Worm (Caenorhabditis elegans) whole organism, mixed stage, embryonic: ENCODE measurements around the gene F26A10.2.

Experiments
- M03D4.4 ChIP-seq: sonication (generic microtip); optimal IDR thresholded peaks from 2 replicates; lab custom pipeline; 2017; ENCODE audit warnings: mild to moderate bottlenecking, missing genetic modification characterization, missing compliant biosample characterization
- bed-3 ChIP-seq: fragments of 200-800 bp; sonication (Bioruptor generic); optimal IDR thresholded peaks from 3 replicates; lab custom pipeline; 2018; ENCODE audit warnings: mild to moderate bottlenecking, missing genetic modification characterization, moderate library complexity, missing compliant biosample characterization
- ceh-39 ChIP-seq: fragments of 150-350 bp; optimal IDR thresholded peaks from 2 replicates; lab custom pipeline; 2014; ENCODE audit warnings: missing biosample characterization, missing genetic modification characterization
- ceh-43 ChIP-seq: fragments of 200-800 bp; sonication (Bioruptor generic); optimal IDR thresholded peaks from 2 replicates; lab custom pipeline; 2018; ENCODE audit warnings: mild to moderate bottlenecking, missing genetic modification characterization, moderate library complexity, missing compliant biosample characterization
- ceh-83 ChIP-seq: fragments of 200-800 bp; sonication (Bioruptor generic); optimal IDR thresholded peaks from 2 replicates; lab custom pipeline; 2018; ENCODE audit warnings: mild to moderate bottlenecking, missing genetic modification characterization, missing compliant biosample characterization
- ces-1 ChIP-seq: fragments of 150-350 bp; optimal IDR thresholded peaks from 2 replicates; lab custom pipeline; 2014; ENCODE audit warnings: missing biosample characterization, missing genetic modification reagents, missing genetic modification characterization
- cnd-1 ChIP-seq: fragments of 200-800 bp; sonication (Bioruptor generic); optimal IDR thresholded peaks from 2 replicates; lab custom pipeline; 2018; ENCODE audit warnings: mild to moderate bottlenecking, missing genetic modification characterization, missing compliant biosample characterization
- elt-1 ChIP-seq: sonication (generic microtip); optimal IDR thresholded peaks from 2 replicates; lab custom pipeline; 2017; ENCODE audit warnings: missing genetic modification characterization, mild to moderate bottlenecking, missing compliant biosample characterization, antibody characterized with exemption, moderate library complexity, borderline replicate concordance; ENCODE audit not compliant: insufficient read depth
- elt-3 ChIP-seq: fragments of 150-350 bp; optimal IDR thresholded peaks from 2 replicates; lab custom pipeline; 2014; ENCODE audit warnings: missing biosample characterization, missing genetic modification characterization
- flh-1 ChIP-seq: fragments of 200-800 bp; sonication (Bioruptor generic); optimal IDR thresholded peaks from 2 replicates; lab custom pipeline; 2018; ENCODE audit warnings: mild to moderate bottlenecking, missing genetic modification characterization, moderate library complexity, missing compliant biosample characterization
- ham-2 ChIP-seq: fragments of 200-800 bp; sonication (Bioruptor generic); optimal IDR thresholded peaks from 2 replicates; lab custom pipeline; 2018; ENCODE audit warnings: mild to moderate bottlenecking, missing genetic modification characterization, missing compliant biosample characterization
- hlh-1 ChIP-seq: fragments of 150-350 bp; optimal IDR thresholded peaks from 2 replicates; lab custom pipeline; 2014; ENCODE audit warnings: missing biosample characterization, missing genetic modification reagents, missing genetic modification characterization
- lin-13 ChIP-seq: fragments of 150-350 bp; optimal IDR thresholded peaks from 2 replicates; lab custom pipeline; 2014; ENCODE audit warnings: missing biosample characterization, missing genetic modification characterization
- lin-32 ChIP-seq: fragments of 200-800 bp; sonication (Bioruptor generic); optimal IDR thresholded peaks from 2 replicates; lab custom pipeline; 2018; ENCODE audit warnings: mild to moderate bottlenecking, missing genetic modification characterization, missing compliant biosample characterization
- lsy-2 ChIP-seq: fragments of 150-350 bp; optimal IDR thresholded peaks from 2 replicates; lab custom pipeline; 2014; ENCODE audit warnings: missing biosample characterization, missing genetic modification characterization
- mab-5 ChIP-seq: fragments of 150-350 bp; optimal IDR thresholded peaks from 2 replicates; lab custom pipeline; 2014; ENCODE audit warnings: missing biosample characterization, missing genetic modification characterization
- mep-1 ChIP-seq: fragments of 150-350 bp; optimal IDR thresholded peaks from 2 replicates; lab custom pipeline; 2017; ENCODE audit warnings: missing biosample characterization, missing genetic modification reagents, missing genetic modification characterization, inconsistent platforms
- mls-2 ChIP-seq: sonication (generic microtip); optimal IDR thresholded peaks from 2 replicates; lab custom pipeline; 2016; ENCODE audit warnings: mild to moderate bottlenecking, missing genetic modification characterization, moderate library complexity, missing compliant biosample characterization
- nhr-12 ChIP-seq: fragments of 150-350 bp; optimal IDR thresholded peaks from 2 replicates; lab custom pipeline; 2014; ENCODE audit warnings: missing biosample characterization, missing genetic modification characterization
- nhr-2 ChIP-seq: fragments of 150-350 bp; optimal IDR thresholded peaks from 2 replicates; lab custom pipeline; 2014; ENCODE audit warnings: missing biosample characterization, missing genetic modification characterization
- nhr-237 ChIP-seq: fragments of 150-350 bp; optimal IDR thresholded peaks from 2 replicates; lab custom pipeline; 2014; ENCODE audit warnings: missing biosample characterization, missing genetic modification characterization
- nhr-28 ChIP-seq: fragments of 150-350 bp; optimal IDR thresholded peaks from 2 replicates; lab custom pipeline; 2014; ENCODE audit warnings: missing biosample characterization, missing genetic modification characterization
- pha-4 ChIP-seq: fragments of 150-350 bp; optimal IDR thresholded peaks from 2 replicates; lab custom pipeline; 2018; ENCODE audit warnings: missing biosample characterization, missing genetic modification reagents, missing genetic modification characterization
- sem-2 ChIP-seq: fragments of 200-800 bp; sonication (Bioruptor generic); optimal IDR thresholded peaks from 2 replicates; lab custom pipeline; 2018; ENCODE audit warnings: mild to moderate bottlenecking, missing genetic modification characterization, missing compliant biosample characterization
- snpc-4 ChIP-seq: fragments of 150-350 bp; optimal IDR thresholded peaks from 2 replicates; lab custom pipeline; 2014; ENCODE audit warnings: missing biosample characterization, missing genetic modification characterization
- tbx-8 ChIP-seq: fragments of 200-800 bp; sonication (Bioruptor generic); optimal IDR thresholded peaks from 2 replicates; lab custom pipeline; 2018; ENCODE audit warnings: mild to moderate bottlenecking, missing genetic modification characterization, moderate library complexity, missing compliant biosample characterization
- unc-120 ChIP-seq: sonication (generic microtip); optimal IDR thresholded peaks from 2 replicates; lab custom pipeline; 2017; ENCODE audit warnings: missing genetic modification characterization, missing compliant biosample characterization; ENCODE audit not compliant: poor library complexity, severe bottlenecking
- unc-39 ChIP-seq: fragments of 150-350 bp; optimal IDR thresholded peaks from 2 replicates; lab custom pipeline; 2014; ENCODE audit warnings: missing biosample characterization, missing genetic modification characterization
- zip-8 ChIP-seq: fragments of 150-350 bp; optimal IDR thresholded peaks from 2 replicates; lab custom pipeline; 2014; ENCODE audit warnings: missing biosample characterization, missing genetic modification characterization
- ztf-11 ChIP-seq: fragments of 150-350 bp; optimal IDR thresholded peaks from 2 replicates; lab custom pipeline; 2014; ENCODE audit warnings: missing biosample characterization, missing genetic modification characterization

F26A10.2 gene

ce11 chrX:7614466-7614865 is 30.7 kb downstream of the F26A10.2 start:
- no peak for TF ChIP-seq mls-2 (tag; lab: Kevin White, UChicago)
- TF ChIP-seq sem-2 (GFP tag; lab: Kevin White, UChicago): no peak
- TF ChIP-seq snpc-4 (tag; lab: Kevin White, UChicago): no peak
- TF ChIP-seq ceh-39 (tag; lab: Kevin White, UChicago): no peak
- no peak for TF ChIP-seq flh-1 (GFP tag; lab: Kevin White, UChicago)
- TF ChIP-seq ceh-43 (GFP tag; lab: Kevin White, UChicago): no peak
- TF ChIP-seq zip-8: no peak
- no peak for TF ChIP-seq ces-1 (GFP tag; lab: Kevin White, UChicago)

ce11 chrX:7607982-7608381 is 37.2 kb downstream of the F26A10.2 start, which contains the start of gene twk-17:
Gene twk-17 (minus strand): TSS chrX:7608082.
- no peak for TF ChIP-seq flh-1 (GFP tag; lab: Kevin White, UChicago)
- no peak for TF ChIP-seq ztf-11 (tag; lab: Kevin White, UChicago)
- TF ChIP-seq hlh-1 (tag; lab: Kevin White, UChicago): no peak
- no peak for TF ChIP-seq M03D4.4 (tag; lab: Kevin White, UChicago)
- TF ChIP-seq nhr-12 (tag; lab: Kevin White, UChicago): no peak
- no peak for TF ChIP-seq pha-4 (tag; lab: Kevin White, UChicago)
- TF ChIP-seq unc-120 (tag; lab: Kevin White, UChicago): no peak
- no peak for TF ChIP-seq nhr-28
- no peak for TF ChIP-seq mls-2 (tag; lab: Kevin White, UChicago)
- no peak for TF ChIP-seq ceh-39 (tag; lab: Kevin White, UChicago)
- TF ChIP-seq nhr-237: no peak

ce11 chrX:7596627-7597026 is 48.6 kb downstream of the F26A10.2 start, which contains the start of gene C44E12.1:
Gene C44E12.1 (plus strand): TSS chrX:7596927.
- TF ChIP-seq mls-2 (tag; lab: Kevin White, UChicago) (no peak), zip-8 (no peak), ham-2 (GFP tag; lab: Kevin White, UChicago) (no peak), ceh-83 (GFP tag; lab: Kevin White, UChicago) (no peak), lsy-2 (tag; lab: Kevin White, UChicago) (no peak), ztf-11 (tag; lab: Kevin White, UChicago) (no peak), lin-13 (tag; lab: Kevin White, UChicago) (no peak), pha-4 (tag; lab: Kevin White, UChicago) (no peak)

- no peak for TF ChIP-seq unc-120 (tag; lab: Kevin White, UChicago)
Observed at ce11 chrX:7596029-7596428, 49.2 kb downstream of the F26A10.2 start.

- no peak for TF ChIP-seq cnd-1 (tag; lab: Kevin White, UChicago)
- no peak for TF ChIP-seq ceh-83 (GFP tag; lab: Kevin White, UChicago)
- no peak for TF ChIP-seq sem-2 (GFP tag; lab: Kevin White, UChicago)
- no peak for TF ChIP-seq zip-8
- no peak for TF ChIP-seq hlh-1 (tag; lab: Kevin White, UChicago)
- TF ChIP-seq unc-120 (tag; lab: Kevin White, UChicago): no peak
- no peak for TF ChIP-seq ces-1 (GFP tag; lab: Kevin White, UChicago)
- TF ChIP-seq pha-4 (tag; lab: Kevin White, UChicago): no peak
- TF ChIP-seq, all 35 proteins: peak for 0
Observed at ce11 chrX:7593931-7594544, 51.2 kb downstream of the F26A10.2 start.

- TF ChIP-seq ztf-11 (tag; lab: Kevin White, UChicago) (no peak), ceh-39 (tag; lab: Kevin White, UChicago) (no peak), ceh-83 (GFP tag; lab: Kevin White, UChicago) (no peak), bed-3 (GFP tag; lab: Kevin White, UChicago) (no peak), M03D4.4 (tag; lab: Kevin White, UChicago) (no peak), nhr-28 (no peak), mab-5 (tag; lab: Kevin White, UChicago) (no peak), pha-4 (tag; lab: Kevin White, UChicago) (no peak), cnd-1 (tag; lab: Kevin White, UChicago) (no peak), ceh-43 (GFP tag; lab: Kevin White, UChicago) (no peak)
Observed at ce11 chrX:7590756-7591155, 54.5 kb downstream of the F26A10.2 start.

- TF ChIP-seq elt-3 (tag; lab: Kevin White, UChicago): no peak
- TF ChIP-seq cnd-1 (tag; lab: Kevin White, UChicago): no peak
- TF ChIP-seq unc-39 (tag; lab: Kevin White, UChicago): no peak
- TF ChIP-seq flh-1 (GFP tag; lab: Kevin White, UChicago): no peak
- no peak for TF ChIP-seq sem-2 (GFP tag; lab: Kevin White, UChicago)
- no peak for TF ChIP-seq nhr-2 (tag; lab: Kevin White, UChicago)
- TF ChIP-seq lin-32: no peak
- no peak for TF ChIP-seq hlh-1 (tag; lab: Kevin White, UChicago)
- no peak for TF ChIP-seq mep-1
- TF ChIP-seq elt-1 (tag; lab: Kevin White, UChicago): no peak
- TF ChIP-seq nhr-28: no peak
- TF ChIP-seq ceh-83 (GFP tag; lab: Kevin White, UChicago): no peak
- no peak for TF ChIP-seq tbx-8
- TF ChIP-seq ztf-11 (tag; lab: Kevin White, UChicago): no peak
- no peak for TF ChIP-seq snpc-4 (tag; lab: Kevin White, UChicago)
- no peak for TF ChIP-seq unc-120 (tag; lab: Kevin White, UChicago)
Observed at ce11 chrX:7587741-7588235, 57.4 kb downstream of the F26A10.2 start.
